Worm (Caenorhabditis elegans): ENCODE data around the gene K10B2.4.

ce11 chrII:6358905-6359304, 1.9 kb downstream of the K10B2.4 start, which contains the start of gene C32D5.12:
- no peak for TF ChIP-seq ztf-11 (tag; optimal IDR thresholded peaks at IDR 0.05)
- TF ChIP-seq elt-2 (tag; optimal IDR thresholded peaks at IDR 0.05) = no peak
- no peak for TF ChIP-seq zag-1 (tag; optimal IDR thresholded peaks at IDR 0.05)
- no peak for TF ChIP-seq ceh-8 (GFP tag; optimal IDR thresholded peaks at IDR 0.05)
- no peak for TF ChIP-seq fos-1 (tag; optimal IDR thresholded peaks at IDR 0.05)
- no peak for TF ChIP-seq nhr-77 (tag; optimal IDR thresholded peaks at IDR 0.05)
- TF ChIP-seq lir-3 (tag; optimal IDR thresholded peaks at IDR 0.05; ENCODE audit: poor library complexity) = no peak
- TF ChIP-seq elt-3 (tag; optimal IDR thresholded peaks at IDR 0.05) = no peak
- no peak for TF ChIP-seq nhr-12 (tag; optimal IDR thresholded peaks at IDR 0.05)
- no peak for TF ChIP-seq unc-62 (GFP tag; optimal IDR thresholded peaks at IDR 0.05)
